Worm (Caenorhabditis elegans): ENCODE measurements around the gene T16G1.9.

DNA sequence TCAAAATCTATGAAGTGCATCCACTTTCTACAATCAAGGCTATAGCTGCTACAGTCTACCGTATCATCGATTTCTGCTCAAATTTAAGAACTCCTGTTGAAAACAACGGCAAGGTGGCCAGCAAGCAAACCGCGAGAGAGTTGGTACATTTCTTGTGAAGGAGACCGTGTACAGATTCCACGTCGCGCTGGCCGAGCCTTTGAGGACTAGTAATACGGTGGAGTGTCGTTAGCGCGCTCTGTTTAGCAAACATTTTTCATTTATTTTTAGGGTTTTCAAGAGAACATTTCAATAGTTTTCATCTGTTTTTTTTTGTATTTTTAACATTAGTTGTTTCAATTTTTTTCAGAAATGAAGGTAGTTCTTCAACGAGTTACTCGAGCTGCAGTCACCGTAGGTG, 1.6 kb upstream of the T16G1.9 start, which contains the start of gene pqn-68:
- TF ChIP-seq lin-39 (tag; optimal IDR thresholded peaks at IDR 0.05), result no peak
- no peak for TF ChIP-seq unc-39 (tag; optimal IDR thresholded peaks at IDR 0.05)
- TF ChIP-seq unc-62 (GFP tag; optimal IDR thresholded peaks at IDR 0.05), result no peak
- no peak for TF ChIP-seq skn-1 (tag; optimal IDR thresholded peaks at IDR 0.05)
- no peak for TF ChIP-seq ztf-11 (tag; optimal IDR thresholded peaks at IDR 0.05)
- TF ChIP-seq ceh-82 (tag; optimal IDR thresholded peaks at IDR 0.05), result no peak
- TF ChIP-seq egl-27 (tag; optimal IDR thresholded peaks at IDR 0.05), result no peak
- no peak for TF ChIP-seq ama-1 (optimal IDR thresholded peaks at IDR 0.05)
- TF ChIP-seq zag-1 (tag; optimal IDR thresholded peaks at IDR 0.05), result no peak
- no peak for TF ChIP-seq nhr-11 (tag; optimal IDR thresholded peaks at IDR 0.05)
